Worm (Caenorhabditis elegans) whole organism, L3 larva: Measurements from ENCODE around the gene ZK1320.3.

ENCODE experiments used
- aly-2 ChIP-seq: fragments of 150-350 bp; optimal IDR thresholded peaks from 2 replicates; lab custom pipeline; 2014; ENCODE audit warnings: missing biosample characterization, missing genetic modification characterization
- egl-27 ChIP-seq: sonication (generic microtip); optimal IDR thresholded peaks from 4 replicates; lab custom pipeline; 2017; ENCODE audit warnings: missing biosample characterization, missing genetic modification reagents, missing genetic modification characterization
- nfya-1 ChIP-seq: sonication (generic microtip); optimal IDR thresholded peaks from 2 replicates; lab custom pipeline; 2017; ENCODE audit warnings: missing genetic modification characterization, mild to moderate bottlenecking, missing compliant biosample characterization, antibody characterized with exemption, moderate library complexity; ENCODE audit not compliant: insufficient read depth
- skn-1 ChIP-seq: fragments of 150-350 bp; optimal IDR thresholded peaks from 2 replicates; lab custom pipeline; 2014; ENCODE audit warnings: missing biosample characterization, missing genetic modification characterization

DNA sequence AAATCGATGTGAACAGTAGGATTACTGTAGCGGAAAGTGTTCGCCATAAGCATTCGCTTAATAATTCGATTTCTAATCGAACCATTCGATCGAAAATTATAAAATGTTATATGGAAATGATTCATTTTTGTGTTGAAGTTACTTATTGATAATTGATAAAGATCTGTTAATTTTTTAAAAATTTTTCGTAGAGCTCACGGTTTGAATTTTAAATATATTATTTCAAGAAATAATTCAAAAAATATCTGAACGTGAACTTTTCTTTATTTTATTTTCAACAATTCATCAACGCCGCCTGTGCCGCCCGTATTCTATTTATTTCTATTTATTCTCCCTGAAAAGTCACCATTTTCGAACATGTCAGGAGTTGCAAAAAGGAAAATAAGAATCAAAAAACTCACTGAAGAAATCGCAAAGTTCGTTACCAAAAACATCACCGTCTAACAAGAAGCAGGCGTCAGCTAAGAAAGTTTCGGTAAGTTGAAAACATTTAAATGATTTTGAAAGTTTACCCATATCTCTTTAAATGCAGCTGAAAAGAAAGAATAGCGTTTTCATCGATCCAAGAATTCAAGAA, 48.8 kb downstream of the ZK1320.3 start, which contains the start of the genes T15H9.5 and T15H9.4:
- no peak for TF ChIP-seq nfya-1
- no peak for TF ChIP-seq egl-27 (tag; lab: Kevin White, UChicago)
- TF ChIP-seq skn-1 (tag; lab: Kevin White, UChicago), result no peak
- TF ChIP-seq aly-2 (tag; lab: Kevin White, UChicago), result no peak
